Worm (Caenorhabditis elegans) whole organism, early embryonic: ENCODE data around the gene nhr-164.

ENCODE experiments used
- ceh-36 ChIP-seq: sonication (generic microtip); optimal IDR thresholded peaks from 2 replicates; lab custom pipeline; 2016; ENCODE audit warnings: missing genetic modification characterization, inconsistent platforms, missing compliant biosample characterization
- hmg-4 ChIP-seq: fragments of 200-800 bp; sonication (Bioruptor generic); optimal IDR thresholded peaks from 2 replicates; lab custom pipeline; 2018; ENCODE audit warnings: mild to moderate bottlenecking, missing genetic modification characterization, missing compliant biosample characterization
- scrt-1 ChIP-seq: fragments of 200-800 bp; sonication (Bioruptor generic); IDR thresholded peaks from 2 replicates; pipeline ENCODE4 v1.3.6; 2022; ENCODE audit warnings: missing genetic modification characterization, missing compliant biosample characterization
- tbx-11 ChIP-seq: fragments of 200-800 bp; sonication (Bioruptor generic); IDR thresholded peaks from 2 replicates; pipeline ENCODE4 v1.3.6; 2022; ENCODE audit warnings: missing genetic modification characterization, missing compliant biosample characterization

DNA sequence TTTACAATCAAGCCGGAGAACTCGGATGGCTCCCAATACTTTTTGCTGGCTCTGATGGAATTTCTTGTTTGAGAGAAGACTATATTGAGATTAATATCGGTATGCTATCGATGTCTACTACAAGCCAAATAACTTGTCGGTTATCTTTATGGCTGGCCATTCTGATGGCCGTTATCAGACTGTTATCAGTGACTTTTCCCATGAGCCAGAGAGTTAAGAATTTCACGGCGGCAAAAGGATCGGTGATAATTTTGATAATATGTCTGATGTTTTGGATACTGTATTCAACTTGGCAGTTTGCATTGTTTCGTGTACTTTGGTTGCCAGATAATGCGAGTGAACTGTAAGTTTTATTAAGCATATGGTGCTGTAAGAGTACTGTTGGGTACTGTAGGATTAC, 9.4 kb downstream of the nhr-164 start:
- TF ChIP-seq ceh-36 (tag; lab: Kevin White, UChicago): no peak
- no peak for TF ChIP-seq hmg-4 (GFP tag; lab: Kevin White, UChicago)
- no peak for TF ChIP-seq tbx-11
- no peak for TF ChIP-seq scrt-1 (GFP tag; lab: Robert Waterston, UW)
